Worm (Caenorhabditis elegans) whole organism, midembryonic: ENCODE results near the gene W03D2.9.

Experiments
- med-1 ChIP-seq: sonication (generic microtip); optimal IDR thresholded peaks from 2 replicates; lab custom pipeline; 2017; ENCODE audit warnings: missing genetic modification characterization, mild to moderate bottlenecking, missing compliant biosample characterization, antibody characterized with exemption, missing genetic modification reagents; ENCODE audit not compliant: insufficient read depth
- ztf-23 ChIP-seq: fragments of 200-800 bp; sonication (Bioruptor generic); IDR thresholded peaks from 2 replicates; pipeline ENCODE4 v1.3.6; 2022; ENCODE audit warnings: missing genetic modification reagents, missing genetic modification characterization, missing compliant biosample characterization

DNA sequence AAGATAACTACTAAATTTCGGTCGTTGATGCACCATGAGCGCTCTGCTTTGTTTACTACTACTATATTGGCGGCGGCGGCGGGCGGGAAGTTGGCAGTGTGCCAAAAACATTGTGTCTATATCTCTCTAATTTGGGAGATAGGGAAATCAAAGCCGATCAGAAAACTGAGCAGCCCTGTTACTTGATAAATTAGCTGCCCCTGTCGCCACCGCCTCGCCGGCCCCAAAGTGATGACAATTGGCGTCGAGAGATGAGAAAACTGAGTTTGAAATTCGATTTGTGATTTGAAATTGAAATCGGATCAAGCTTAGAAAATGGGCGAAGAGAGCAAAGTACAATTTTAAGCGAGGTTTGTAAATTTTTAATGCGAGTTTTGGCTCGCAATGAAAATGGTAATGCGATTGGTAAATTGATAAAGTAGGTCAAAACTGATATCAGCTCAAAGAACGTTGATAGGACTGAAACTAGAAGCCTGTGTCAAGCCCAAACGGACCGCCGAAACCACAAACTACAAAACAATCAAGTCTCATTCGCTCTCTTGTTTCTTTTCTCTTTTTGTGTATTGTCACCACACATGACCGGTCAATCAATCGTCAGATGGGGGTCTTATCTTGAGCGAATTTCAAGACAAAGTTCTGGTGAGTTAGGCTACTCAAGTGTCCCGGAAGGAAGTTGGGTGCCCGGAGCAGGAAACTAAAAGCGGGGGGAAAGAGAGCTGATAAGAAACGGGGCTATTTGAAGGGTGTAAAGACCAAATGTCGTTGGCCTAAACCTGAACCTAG, 47.2 kb downstream of the W03D2.9 start:
- TF ChIP-seq ztf-23 (no peak), med-1 (GFP tag; lab: Kevin White, UChicago) (no peak)
